Fruit fly (Drosophila melanogaster) whole organism, embryonic: Measurements from ENCODE around the gene zen2.

Experiments
- ATbp ChIP-seq: fragments of 200-800 bp; sonication (Bioruptor generic); optimal IDR thresholded peaks from 2 replicates; lab custom pipeline; 2017; ENCODE audit warnings: missing biosample characterization, mild to moderate bottlenecking, missing genetic modification characterization, missing genetic modification reagents
- Adf1 ChIP-seq: fragments of 200-800 bp; sonication (Bioruptor generic); IDR thresholded peaks from 2 replicates; pipeline ENCODE4 v1.3.6; 2022; ENCODE audit warnings: missing biosample characterization, missing genetic modification characterization
- Atf-2 ChIP-seq: fragments of 200-800 bp; sonication (Bioruptor generic); optimal IDR thresholded peaks from 2 replicates; lab custom pipeline; 2016; ENCODE audit warnings: missing biosample characterization, missing genetic modification characterization
- CG10431 ChIP-seq: fragments of 200-800 bp; sonication (Bioruptor generic); optimal IDR thresholded peaks from 3 replicates; lab custom pipeline; 2018; ENCODE audit warnings: missing biosample characterization, mild to moderate bottlenecking, missing genetic modification characterization
- CG12942 ChIP-seq: fragments of 200-800 bp; sonication (Bioruptor generic); optimal IDR thresholded peaks from 3 replicates; lab custom pipeline; 2016; ENCODE audit warnings: missing biosample characterization, missing genetic modification characterization
- CG13424 ChIP-seq: fragments of 200-800 bp; sonication (Bioruptor generic); optimal IDR thresholded peaks from 2 replicates; lab custom pipeline; 2019; ENCODE audit warnings: missing biosample characterization, mild to moderate bottlenecking, missing genetic modification characterization, moderate library complexity
- CG1602 ChIP-seq: fragments of 200-800 bp; sonication (Bioruptor generic); optimal IDR thresholded peaks from 3 replicates; lab custom pipeline; 2016; ENCODE audit warnings: missing biosample characterization, missing genetic modification characterization
- CG1832 ChIP-seq: fragments of 200-800 bp; sonication (Bioruptor generic); optimal IDR thresholded peaks from 2 replicates; lab custom pipeline; 2017; ENCODE audit warnings: missing biosample characterization, mild to moderate bottlenecking, missing genetic modification characterization, inconsistent platforms
- CG18599 ChIP-seq: fragments of 200-800 bp; sonication (Bioruptor generic); optimal IDR thresholded peaks from 3 replicates; lab custom pipeline; 2017; ENCODE audit warnings: missing biosample characterization, missing genetic modification characterization, mild to moderate bottlenecking, moderate library complexity, missing genetic modification reagents
- CG2129 ChIP-seq: fragments of 200-800 bp; sonication (Bioruptor generic); IDR thresholded peaks from 2 replicates; pipeline ENCODE4 v1.3.6; 2022; ENCODE audit warnings: missing biosample characterization, missing genetic modification characterization; ENCODE audit not compliant: partially characterized antibody
- CG2199 ChIP-seq: fragments of 200-800 bp; sonication (Bioruptor generic); IDR thresholded peaks from 3 replicates; pipeline ENCODE4 v1.3.6; 2022; ENCODE audit warnings: missing biosample characterization, missing genetic modification characterization
- CG32772 ChIP-seq: fragments of 200-800 bp; sonication (Bioruptor generic); IDR thresholded peaks from 2 replicates; pipeline ENCODE4 v1.3.6; 2022; ENCODE audit warnings: missing biosample characterization, missing genetic modification characterization
- CG34422 ChIP-seq: fragments of 200-800 bp; sonication (Bioruptor generic); IDR thresholded peaks from 3 replicates; pipeline ENCODE4 v1.3.6; 2022; ENCODE audit warnings: missing biosample characterization, missing genetic modification characterization
- CG3726 ChIP-seq: fragments of 200-800 bp; sonication (Bioruptor generic); IDR thresholded peaks from 3 replicates; pipeline ENCODE4, ENCODE4 v1.3.6; 2022; ENCODE audit warnings: missing biosample characterization, missing genetic modification characterization
- CG42726 ChIP-seq: fragments of 200-800 bp; sonication (Bioruptor generic); IDR thresholded peaks from 2 replicates; pipeline ENCODE4 v1.3.6; 2022; ENCODE audit warnings: missing biosample characterization, missing genetic modification characterization; ENCODE audit not compliant: partially characterized antibody
- CG4730 ChIP-seq: fragments of 200-800 bp; sonication (Bioruptor generic); IDR thresholded peaks from 2 replicates; pipeline ENCODE4 v1.3.6; 2022; ENCODE audit warnings: missing biosample characterization, missing genetic modification characterization
- CG6689 ChIP-seq: fragments of 200-800 bp; sonication (Bioruptor generic); IDR thresholded peaks from 2 replicates; pipeline ENCODE4 v1.3.6; 2022; ENCODE audit warnings: missing biosample characterization, missing genetic modification characterization
- CG7987 ChIP-seq: fragments of 200-800 bp; sonication (Bioruptor generic); optimal IDR thresholded peaks from 2 replicates; lab custom pipeline; 2018; ENCODE audit warnings: missing biosample characterization, mild to moderate bottlenecking, missing genetic modification characterization, moderate library complexity
- CG8089 ChIP-seq: fragments of 200-800 bp; sonication (Bioruptor generic); optimal IDR thresholded peaks from 3 replicates; lab custom pipeline; 2016; ENCODE audit warnings: missing biosample characterization, missing genetic modification characterization
- D ChIP-seq, 2 experiments: fragments of 200-800 bp in 1 of 2; fragments of >200 bp in 1 of 2; sonication (Bioruptor generic) in 1 of 2; optimal IDR thresholded peaks; 2 replicates in 1 of 2; 3 replicates in 1 of 2; lab custom pipeline; 2017; ENCODE audit warnings: mild to moderate bottlenecking in 1 of 2, missing biosample characterization in 1 of 2, missing genetic modification characterization in 1 of 2, missing genetic modification reagents in 1 of 2
- Dll ChIP-seq: fragments of 200-800 bp; sonication (Bioruptor generic); IDR thresholded peaks from 4 replicates; pipeline ENCODE4 v1.3.6; 2022; ENCODE audit warnings: missing biosample characterization, missing genetic modification characterization; ENCODE audit not compliant: partially characterized antibody
- Jarid2 ChIP-seq: fragments of 200-800 bp; sonication (Bioruptor generic); optimal IDR thresholded peaks from 3 replicates; lab custom pipeline; 2017; ENCODE audit warnings: mild to moderate bottlenecking, missing biosample characterization, missing genetic modification reagents, missing genetic modification characterization
- Nf-YB ChIP-seq: fragments of 200-800 bp; sonication (Bioruptor generic); optimal IDR thresholded peaks from 3 replicates; lab custom pipeline; 2019; ENCODE audit warnings: missing biosample characterization, mild to moderate bottlenecking, missing genetic modification characterization, moderate library complexity
- Nf-YC ChIP-seq: fragments of 200-800 bp; optimal IDR thresholded peaks from 3 replicates; lab custom pipeline; 2019; ENCODE audit warnings: missing biosample characterization, mild to moderate bottlenecking, missing genetic modification characterization, moderate library complexity
- Oaz ChIP-seq: fragments of 200-800 bp; sonication (Bioruptor generic); IDR thresholded peaks from 2 replicates; pipeline ENCODE4 v1.3.6; 2022; ENCODE audit warnings: missing biosample characterization, missing genetic modification characterization
- cad ChIP-seq: fragments of >200 bp; optimal IDR thresholded peaks from 2 replicates; lab custom pipeline; 2017; ENCODE audit warnings: missing biosample characterization, missing genetic modification characterization
- cg ChIP-seq: fragments of 200-800 bp; sonication (Bioruptor generic); optimal IDR thresholded peaks from 3 replicates; lab custom pipeline; 2019; ENCODE audit warnings: missing biosample characterization, mild to moderate bottlenecking, missing genetic modification characterization, moderate library complexity
- chinmo ChIP-seq: fragments of 200-800 bp; sonication (Bioruptor generic); IDR thresholded peaks from 4 replicates; pipeline ENCODE4 v1.3.6; 2022; ENCODE audit warnings: missing biosample characterization, missing genetic modification characterization; ENCODE audit not compliant: partially characterized antibody
- crol ChIP-seq: fragments of 200-800 bp; sonication (Bioruptor generic); IDR thresholded peaks from 2 replicates; pipeline ENCODE4 v1.3.6; 2022; ENCODE audit warnings: missing biosample characterization, missing genetic modification characterization
- dmrt99B ChIP-seq: fragments of 200-800 bp; sonication (Bioruptor generic); optimal IDR thresholded peaks from 2 replicates; lab custom pipeline; 2018; ENCODE audit warnings: missing biosample characterization, mild to moderate bottlenecking, missing genetic modification characterization, moderate library complexity
- grn ChIP-seq: fragments of 200-800 bp; sonication (Bioruptor generic); optimal IDR thresholded peaks from 3 replicates; lab custom pipeline; 2017; ENCODE audit warnings: missing biosample characterization, missing genetic modification characterization
- jumu ChIP-seq: fragments of 200-800 bp; sonication (Bioruptor generic); optimal IDR thresholded peaks from 3 replicates; lab custom pipeline; 2016; ENCODE audit warnings: missing biosample characterization, missing genetic modification characterization
- ken ChIP-seq: fragments of 200-800 bp; sonication (Bioruptor generic); IDR thresholded peaks from 3 replicates; pipeline ENCODE4 v1.3.6; 2022; ENCODE audit warnings: missing biosample characterization, missing genetic modification characterization
- nerfin-1 ChIP-seq: fragments of 200-800 bp; sonication (Bioruptor generic); optimal IDR thresholded peaks from 3 replicates; lab custom pipeline; 2019; ENCODE audit warnings: missing biosample characterization, mild to moderate bottlenecking, missing genetic modification characterization, moderate library complexity
- phol ChIP-seq: fragments of 200-800 bp; sonication (Bioruptor generic); optimal IDR thresholded peaks from 3 replicates; lab custom pipeline; 2018; ENCODE audit warnings: missing biosample characterization, mild to moderate bottlenecking, missing genetic modification characterization, moderate library complexity
- pita ChIP-seq: fragments of 200-800 bp; sonication (Bioruptor generic); optimal IDR thresholded peaks from 2 replicates; lab custom pipeline; 2017; ENCODE audit warnings: missing biosample characterization, mild to moderate bottlenecking, missing genetic modification characterization
- prd ChIP-seq, 3 experiments: fragments of >200 bp in 2 of 3; fragments of 200-800 bp in 1 of 3; sonication (Bioruptor generic) in 1 of 3; optimal IDR thresholded peaks in 2 of 3; IDR thresholded peaks in 1 of 3; 2 replicates in 2 of 3; 3 replicates in 1 of 3; pipeline versions ENCODE4 v1.3.6 to Lab custom; 2017 to 2022; ENCODE audit warnings: missing biosample characterization in 1 of 3, missing genetic modification characterization in 1 of 3
- pros ChIP-seq: fragments of 200-800 bp; sonication (Bioruptor generic); optimal IDR thresholded peaks from 3 replicates; lab custom pipeline; 2019; ENCODE audit warnings: missing biosample characterization, mild to moderate bottlenecking, missing genetic modification characterization, moderate library complexity
- pzg ChIP-seq: fragments of 200-800 bp; sonication (Bioruptor generic); optimal IDR thresholded peaks from 3 replicates; lab custom pipeline; 2018; ENCODE audit warnings: missing biosample characterization, mild to moderate bottlenecking, missing genetic modification characterization, moderate library complexity
- sima ChIP-seq: fragments of 200-800 bp; sonication (Bioruptor generic); optimal IDR thresholded peaks from 2 replicates; lab custom pipeline; 2016; ENCODE audit warnings: missing biosample characterization, missing genetic modification characterization
- sqz ChIP-seq: fragments of 200-800 bp; sonication (Bioruptor generic); optimal IDR thresholded peaks from 3 replicates; lab custom pipeline; 2018; ENCODE audit warnings: missing biosample characterization, mild to moderate bottlenecking, missing genetic modification characterization
- stc ChIP-seq: fragments of 200-800 bp; sonication (Bioruptor generic); IDR thresholded peaks from 2 replicates; pipeline ENCODE4 v1.3.6; 2022; ENCODE audit warnings: missing biosample characterization, missing genetic modification characterization
- tll ChIP-seq, 2 experiments: fragments of 200-800 bp in 1 of 2; fragments of >200 bp in 1 of 2; sonication (Bioruptor generic) in 1 of 2; optimal IDR thresholded peaks; 2 replicates each; lab custom pipeline; 2017 to 2019; ENCODE audit warnings: missing biosample characterization in 2 of 2, missing genetic modification characterization in 2 of 2, mild to moderate bottlenecking in 1 of 2, moderate library complexity in 1 of 2
- twi ChIP-seq: fragments of 200-800 bp; optimal IDR thresholded peaks from 2 replicates; lab custom pipeline; 2019; ENCODE audit warnings: missing biosample characterization, mild to moderate bottlenecking, missing genetic modification characterization, moderate library complexity
- wek ChIP-seq: fragments of 200-800 bp; sonication (Bioruptor generic); optimal IDR thresholded peaks from 3 replicates; lab custom pipeline; 2018; ENCODE audit warnings: missing biosample characterization, mild to moderate bottlenecking, missing genetic modification characterization, moderate library complexity
- zen ChIP-seq: fragments of 200-800 bp; sonication (Bioruptor generic); optimal IDR thresholded peaks from 3 replicates; lab custom pipeline; 2018; ENCODE audit warnings: missing biosample characterization, mild to moderate bottlenecking, missing genetic modification characterization, moderate library complexity

Gene zen2

DNA sequence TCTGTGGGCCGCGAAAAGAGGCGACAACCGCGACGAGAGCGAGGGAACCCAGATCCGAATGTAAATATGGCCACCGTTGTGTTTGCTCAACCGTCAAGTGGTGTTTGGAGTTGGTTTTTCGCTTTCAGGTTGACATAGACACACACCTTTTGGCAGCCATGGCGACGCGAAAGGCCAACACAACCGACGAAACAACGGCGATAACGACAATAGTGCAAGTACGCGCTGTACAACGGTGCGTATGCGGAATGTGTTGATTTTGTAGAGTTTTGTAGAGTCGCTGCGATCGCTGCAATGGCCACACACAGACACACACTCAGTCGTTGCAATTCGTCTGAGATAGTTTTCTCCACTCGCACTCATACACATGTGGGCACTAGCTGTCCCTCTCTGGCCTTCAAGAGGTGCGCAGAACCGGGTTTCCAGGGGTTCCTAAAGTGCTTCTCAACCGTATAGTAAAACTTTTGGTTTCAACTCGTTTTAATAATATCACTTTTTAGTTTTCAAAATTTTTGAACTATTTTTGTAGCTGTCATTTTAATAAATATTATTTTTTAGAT, 2.5 kb downstream of the zen2 start (continued):
- TF ChIP-seq CG12942 (GFP tag; lab: Kevin White, UChicago) (no peak), CG32772 (GFP tag; lab: Robert Waterston, UW) (no peak), CG1832 (peak; percentile 67), CG6689 (GFP tag; lab: Robert Waterston, UW) (no peak), cg (GFP tag; lab: Kevin White, UChicago) (peak; percentile 69), sima (GFP tag; lab: Kevin White, UChicago) (no peak), CG8089 (GFP tag; lab: Kevin White, UChicago) (no peak), CG18599 (no peak), Oaz (GFP tag; lab: Robert Waterston, UW) (no peak), stc (no peak), ken (GFP tag; lab: Robert Waterston, UW) (no peak), CG4730 (GFP tag; lab: Robert Waterston, UW) (no peak), pzg (GFP tag; lab: Kevin White, UChicago) (no peak), Atf-2 (GFP tag; lab: Kevin White, UChicago) (no peak), Adf1 (GFP tag; lab: Robert Waterston, UW) (no peak)

DNA sequence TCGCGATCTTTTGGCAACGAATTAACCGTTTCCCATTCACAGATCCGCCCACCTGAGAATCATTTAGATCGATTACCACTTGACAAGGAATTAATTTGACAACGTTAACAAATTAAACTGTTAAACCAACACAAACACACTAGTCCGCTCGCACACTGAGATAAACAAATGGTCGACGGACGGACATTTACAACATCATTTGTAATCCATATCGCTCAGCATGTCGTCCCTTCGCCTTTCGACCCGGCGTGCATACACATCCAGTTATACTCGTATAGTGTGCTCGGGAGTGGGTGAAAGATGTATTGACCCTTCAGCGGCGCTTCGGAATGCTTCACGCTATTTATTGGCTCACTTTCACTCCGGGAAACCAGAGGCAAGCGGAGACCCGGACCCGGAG, 8.2 kb downstream of the zen2 start:
- TF ChIP-seq cad (GFP tag; lab: Kevin White, UChicago) (peak; percentile 54), CG2199 (0 out of 3 replicates have a peak, but pooled peaks have one; percentile 60), CG3726 (GFP tag; lab: Robert Waterston, UW) (no peak), D (optimal IDR thresholded peaks at IDR 0.05; lab: Kevin White, UChicago) (peak; percentile 23), D (GFP tag; optimal IDR thresholded peaks at IDR 0.05; lab: Kevin White, UChicago) (no peak), nerfin-1 (tag; lab: Kevin White, UChicago) (peak; percentile 19), grn (no peak), zen (peak; percentile 77), CG2129 (GFP tag; lab: Robert Waterston, UW) (no peak), tll (GFP tag; optimal IDR thresholded peaks at IDR 0.05; lab: Kevin White, UChicago) (peak in 1 of 2 experiments; percentile 62), prd (optimal IDR thresholded peaks at IDR 0.05; lab: Kevin White, UChicago) (no peak), prd (GFP tag; IDR thresholded peaks at IDR 0.05; lab: Robert Waterston, UW) (0 out of 3 replicates have a peak, but pooled peaks have one; percentile 10), twi (tag; lab: Kevin White, UChicago) (peak; percentile 61)

DNA sequence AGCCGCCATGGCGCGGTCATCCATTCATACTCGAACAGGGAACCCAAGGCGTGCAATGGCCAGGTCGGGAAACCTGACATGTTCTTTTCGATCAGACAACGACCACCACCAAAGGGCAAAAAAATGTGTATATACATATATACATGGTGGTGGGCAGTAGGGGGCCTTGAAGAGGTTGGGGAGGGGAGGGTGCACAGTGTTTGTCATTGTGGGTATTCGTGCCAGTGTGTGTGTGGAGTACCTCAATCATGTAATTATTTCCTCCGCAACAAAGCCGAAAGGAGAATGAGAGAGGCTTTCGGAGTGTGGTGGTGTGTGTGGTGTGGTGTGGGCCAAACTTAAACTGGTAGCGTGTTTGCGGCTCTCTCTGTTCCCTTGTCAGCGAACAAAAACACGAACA, 17.8 kb downstream of the zen2 start:
- TF ChIP-seq Dll (0 out of 4 replicates have a peak, but pooled peaks have one; percentile 23), Jarid2 (GFP tag; lab: Kevin White, UChicago) (no peak), Nf-YC (peak; percentile 64), CG42726 (GFP tag; lab: Robert Waterston, UW) (no peak), sqz (peak; percentile 40), crol (GFP tag; lab: Robert Waterston, UW) (peak; percentile 81), CG1602 (GFP tag; lab: Kevin White, UChicago) (no peak), pita (GFP tag; lab: Kevin White, UChicago) (no peak), chinmo (GFP tag; lab: Robert Waterston, UW) (0 out of 4 replicates have a peak, but pooled peaks have one; percentile 26), CG34422 (GFP tag; lab: Robert Waterston, UW) (no peak), Nf-YB (peak; percentile 80), dmrt99B (tag; lab: Kevin White, UChicago) (no peak), CG7987 (GFP tag; lab: Kevin White, UChicago) (no peak), phol (tag; lab: Kevin White, UChicago) (no peak), ATbp (GFP tag; lab: Kevin White, UChicago) (no peak), cg (GFP tag; lab: Kevin White, UChicago) (peak; percentile 70), pros (peak; percentile 47), jumu (GFP tag; lab: Kevin White, UChicago) (no peak), wek (peak; percentile 86), CG13424 (no peak), CG10431 (GFP tag; lab: Kevin White, UChicago) (peak; percentile 73)
